Worm (Caenorhabditis elegans) whole organism, young adult: ENCODE data around the gene C18E9.5.

Experiments used
- B0019.2 ChIP-seq: fragments of 200-800 bp; sonication (Bioruptor generic); conservative IDR thresholded peaks from 2 replicates; pipeline ENCODE4 v1.3.6; 2022; ENCODE audit warnings: missing genetic modification reagents, missing genetic modification characterization, missing compliant biosample characterization
- C17E4.6 ChIP-seq: fragments of 200-800 bp; sonication (Bioruptor generic); IDR thresholded peaks from 2 replicates; pipeline ENCODE4 v1.3.6; 2022; ENCODE audit warnings: missing genetic modification reagents, missing genetic modification characterization, missing compliant biosample characterization
- F33H1.4 ChIP-seq: fragments of 200-800 bp; sonication (Bioruptor generic); IDR thresholded peaks from 2 replicates; pipeline ENCODE4 v1.3.6; 2022; ENCODE audit warnings: missing genetic modification reagents, missing genetic modification characterization, missing compliant biosample characterization
- F39B2.1 ChIP-seq: fragments of 200-800 bp; sonication (Bioruptor generic); IDR thresholded peaks from 2 replicates; pipeline ENCODE4 v1.3.6; 2022; ENCODE audit warnings: missing genetic modification reagents, missing genetic modification characterization, missing compliant biosample characterization
- K12H6.12 ChIP-seq: fragments of 200-800 bp; sonication (Bioruptor generic); optimal IDR thresholded peaks from 2 replicates; lab custom pipeline; 2018; ENCODE audit warnings: mild to moderate bottlenecking, missing genetic modification characterization, missing compliant biosample characterization
- Y79H2A.3 ChIP-seq: fragments of 200-800 bp; sonication (Bioruptor generic); conservative IDR thresholded peaks from 2 replicates; pipeline ENCODE4 v1.3.6; 2022; ENCODE audit warnings: missing genetic modification reagents, missing genetic modification characterization, missing compliant biosample characterization
- akir-1 ChIP-seq: fragments of 200-800 bp; sonication (Bioruptor generic); optimal IDR thresholded peaks from 2 replicates; lab custom pipeline; 2018; ENCODE audit warnings: mild to moderate bottlenecking, missing genetic modification characterization, moderate library complexity, missing compliant biosample characterization
- ama-1 ChIP-seq, 3 experiments: fragments of 150-350 bp in 1 of 3; sonication (generic microtip) in 2 of 3; optimal IDR thresholded peaks; 2 replicates each; lab custom pipeline; 2014 to 2018; ENCODE audit warnings: missing biosample characterization in 2 of 3, missing genetic modification characterization in 2 of 3, missing genetic modification reagents in 2 of 3
- aptf-3 ChIP-seq: fragments of 200-800 bp; sonication (Bioruptor generic); IDR thresholded peaks from 2 replicates; pipeline ENCODE4 v1.3.6; 2022; ENCODE audit warnings: missing genetic modification characterization, missing compliant biosample characterization
- atf-7 ChIP-seq: sonication (generic microtip); optimal IDR thresholded peaks from 2 replicates; lab custom pipeline; 2017; ENCODE audit warnings: mild to moderate bottlenecking, missing genetic modification characterization, missing compliant biosample characterization
- attf-5 ChIP-seq: fragments of 200-800 bp; sonication (Bioruptor generic); optimal IDR thresholded peaks from 2 replicates; lab custom pipeline; 2018; ENCODE audit warnings: mild to moderate bottlenecking, missing genetic modification characterization, missing compliant biosample characterization
- bed-2 ChIP-seq: fragments of 200-800 bp; sonication (Bioruptor generic); IDR thresholded peaks from 2 replicates; pipeline ENCODE4 v1.3.6; 2022; ENCODE audit warnings: missing genetic modification reagents, missing genetic modification characterization, missing compliant biosample characterization
- ceh-27 ChIP-seq: fragments of 200-800 bp; sonication (Bioruptor generic); optimal IDR thresholded peaks from 2 replicates; lab custom pipeline; 2018; ENCODE audit warnings: mild to moderate bottlenecking, missing genetic modification characterization, moderate library complexity, missing compliant biosample characterization
- chd-7 ChIP-seq: sonication (generic microtip); optimal IDR thresholded peaks from 2 replicates; lab custom pipeline; 2016; ENCODE audit warnings: mild to moderate bottlenecking, missing genetic modification characterization, moderate library complexity, missing compliant biosample characterization
- dox-1 ChIP-seq: fragments of 200-800 bp; sonication (Bioruptor generic); IDR thresholded peaks from 2 replicates; pipeline ENCODE4 v1.3.6; 2022; ENCODE audit warnings: missing genetic modification reagents, missing genetic modification characterization, missing compliant biosample characterization
- dpl-1 ChIP-seq: fragments of 150-350 bp; optimal IDR thresholded peaks from 2 replicates; lab custom pipeline; 2014; ENCODE audit warnings: missing biosample characterization, missing genetic modification reagents, missing genetic modification characterization
- egl-18 ChIP-seq: fragments of 200-800 bp; sonication (Bioruptor generic); IDR thresholded peaks from 2 replicates; pipeline ENCODE4 v1.3.6; 2022; ENCODE audit warnings: missing genetic modification reagents, missing genetic modification characterization, missing compliant biosample characterization
- egrh-3 ChIP-seq: fragments of 200-800 bp; sonication (Bioruptor generic); IDR thresholded peaks from 2 replicates; pipeline ENCODE4 v1.3.6; 2022; ENCODE audit warnings: missing genetic modification reagents, missing genetic modification characterization, missing compliant biosample characterization
- hmg-1.2 ChIP-seq: fragments of 200-800 bp; sonication (Bioruptor generic); IDR thresholded peaks from 2 replicates; pipeline ENCODE4 v1.3.6; 2022; ENCODE audit warnings: missing genetic modification reagents, missing genetic modification characterization, missing compliant biosample characterization
- hrde-1 ChIP-seq: sonication (generic microtip); optimal IDR thresholded peaks from 2 replicates; lab custom pipeline; 2016; ENCODE audit warnings: missing genetic modification characterization, mild to moderate bottlenecking, missing compliant biosample characterization, moderate library complexity, missing genotype, missing genetic modification reagents, borderline replicate concordance
- hsf-1 ChIP-seq: fragments of 200-800 bp; sonication (Bioruptor generic); IDR thresholded peaks from 2 replicates; pipeline ENCODE4 v1.3.6; 2022; ENCODE audit warnings: missing genetic modification reagents, missing genetic modification characterization, missing compliant biosample characterization
- let-526 ChIP-seq: fragments of 200-800 bp; sonication (Bioruptor generic); IDR thresholded peaks from 2 replicates; pipeline ENCODE4 v1.3.6; 2022; ENCODE audit warnings: missing genetic modification reagents, missing genetic modification characterization, missing compliant biosample characterization
- madf-10 ChIP-seq: sonication (generic microtip); optimal IDR thresholded peaks from 2 replicates; lab custom pipeline; 2016; ENCODE audit warnings: mild to moderate bottlenecking, missing genetic modification characterization, missing compliant biosample characterization
- mcd-1 ChIP-seq: fragments of 200-800 bp; sonication (Bioruptor generic); IDR thresholded peaks from 2 replicates; pipeline ENCODE4 v1.3.6; 2022; ENCODE audit warnings: missing genetic modification reagents, missing genetic modification characterization, missing compliant biosample characterization
- mxl-1 ChIP-seq: sonication (generic microtip); optimal IDR thresholded peaks from 2 replicates; lab custom pipeline; 2016; ENCODE audit warnings: missing genetic modification characterization, missing compliant biosample characterization
- nhr-80 ChIP-seq: sonication (generic microtip); optimal IDR thresholded peaks from 2 replicates; lab custom pipeline; 2016; ENCODE audit warnings: missing genetic modification characterization, missing compliant biosample characterization
- nhr-90 ChIP-seq: sonication (generic microtip); optimal IDR thresholded peaks from 2 replicates; lab custom pipeline; 2016; ENCODE audit warnings: missing genotype, mild to moderate bottlenecking, missing genetic modification characterization, missing compliant biosample characterization
- pha-4 ChIP-seq: fragments of 150-350 bp; sonication (generic microtip); optimal IDR thresholded peaks from 2 replicates; lab custom pipeline; 2014; ENCODE audit warnings: missing biosample characterization, missing genetic modification reagents, missing genetic modification characterization
- sea-2 ChIP-seq: fragments of 200-800 bp; sonication (Bioruptor generic); IDR thresholded peaks from 2 replicates; pipeline ENCODE4 v1.3.6; 2022; ENCODE audit warnings: missing genetic modification characterization, missing compliant biosample characterization
- snpc-4 ChIP-seq, 5 experiments: fragments of 150-350 bp in 1 of 5; sonication (generic microtip) in 4 of 5; optimal IDR thresholded peaks; 2 replicates each; lab custom pipeline; 2014 to 2018; ENCODE audit warnings: missing genetic modification characterization in 5 of 5, missing biosample characterization in 3 of 5, antibody characterized with exemption in 2 of 5, mild to moderate bottlenecking in 2 of 5, missing compliant biosample characterization in 2 of 5, missing genotype in 2 of 5, moderate library complexity in 2 of 5, missing genetic modification reagents in 1 of 5
- somi-1 ChIP-seq: fragments of 200-800 bp; sonication (Bioruptor generic); optimal IDR thresholded peaks from 2 replicates; lab custom pipeline; 2018; ENCODE audit warnings: mild to moderate bottlenecking, missing genetic modification characterization, missing compliant biosample characterization
- tbx-9 ChIP-seq: sonication (generic microtip); optimal IDR thresholded peaks from 2 replicates; lab custom pipeline; 2016; ENCODE audit warnings: borderline replicate concordance, missing genetic modification characterization, inconsistent platforms, missing compliant biosample characterization
- tlf-1 ChIP-seq: fragments of 200-800 bp; sonication (Bioruptor generic); optimal IDR thresholded peaks from 2 replicates; lab custom pipeline; 2018; ENCODE audit warnings: mild to moderate bottlenecking, missing genetic modification characterization, missing compliant biosample characterization
- unc-130 ChIP-seq: sonication (generic microtip); optimal IDR thresholded peaks from 2 replicates; lab custom pipeline; 2016; ENCODE audit warnings: missing genetic modification reagents, missing genetic modification characterization, missing compliant biosample characterization
- unc-62 ChIP-seq: fragments of 150-350 bp; optimal IDR thresholded peaks from 2 replicates; lab custom pipeline; 2014; ENCODE audit warnings: missing biosample characterization, missing genetic modification reagents, missing genetic modification characterization
- zfh-2 ChIP-seq: fragments of 200-800 bp; sonication (Bioruptor generic); conservative IDR thresholded peaks from 2 replicates; pipeline ENCODE4 v1.3.6; 2022; ENCODE audit warnings: missing genetic modification reagents, missing genetic modification characterization, missing compliant biosample characterization
- ztf-28 ChIP-seq: fragments of 200-800 bp; sonication (Bioruptor generic); IDR thresholded peaks from 2 replicates; pipeline ENCODE4 v1.3.6; 2022; ENCODE audit warnings: missing genetic modification reagents, missing genetic modification characterization, missing compliant biosample characterization
- ztf-6 ChIP-seq: fragments of 200-800 bp; sonication (Bioruptor generic); IDR thresholded peaks from 2 replicates; pipeline ENCODE4 v1.3.6; 2022; ENCODE audit warnings: missing genetic modification reagents, missing genetic modification characterization, missing compliant biosample characterization

C18E9.5 gene

ce11 chrII:9013341-9013740, 43.6 kb downstream of the C18E9.5 start:
- TF ChIP-seq sea-2 (no peak), chd-7 (tag; lab: Kevin White, UChicago) (peak; percentile 36), mcd-1 (GFP tag; lab: Robert Waterston, UW) (0 out of 2 replicates have a peak, but pooled peaks have one; percentile 40), ztf-6 (GFP tag; lab: Robert Waterston, UW) (0 out of 2 replicates have a peak, but pooled peaks have one; percentile 4), hmg-1.2 (GFP tag; lab: Robert Waterston, UW) (0 out of 2 replicates have a peak, but pooled peaks have one; percentile 19), F39B2.1 (GFP tag; lab: Robert Waterston, UW) (no peak), egrh-3 (GFP tag; lab: Robert Waterston, UW) (peak; percentile 38; the same call in 1 of the 2 replicates), zfh-2 (peak; percentile 93), K12H6.12 (tag; lab: Kevin White, UChicago) (peak; percentile 55), dpl-1 (GFP tag; lab: Kevin White, UChicago) (no peak), Y79H2A.3 (GFP tag; lab: Robert Waterston, UW) (no peak), dox-1 (GFP tag; lab: Robert Waterston, UW) (peak; percentile 41; the same call in 1 of the 2 replicates), ceh-27 (GFP tag; lab: Kevin White, UChicago) (peak; percentile 31)

ce11 chrII:9014188-9014587, 44.4 kb downstream of the C18E9.5 start:
- TF ChIP-seq C17E4.6 (no peak), tlf-1 (GFP tag; lab: Kevin White, UChicago) (no peak), F33H1.4 (GFP tag; lab: Robert Waterston, UW) (no peak), pha-4 (no peak), aptf-3 (GFP tag; lab: Robert Waterston, UW) (no peak), somi-1 (GFP tag; lab: Kevin White, UChicago) (no peak), mxl-1 (tag; lab: Kevin White, UChicago) (no peak), tbx-9 (no peak), egl-18 (GFP tag; lab: Robert Waterston, UW) (no peak), unc-130 (GFP tag; lab: Kevin White, UChicago) (no peak), ztf-28 (GFP tag; lab: Robert Waterston, UW) (no peak), akir-1 (no peak), unc-62 (GFP tag; lab: Kevin White, UChicago) (no peak)

ce11 chrII:9014877-9015505, 45.2 kb downstream of the C18E9.5 start:
- TF ChIP-seq dox-1 (GFP tag; lab: Robert Waterston, UW) (0 out of 2 replicates have a peak, but pooled peaks have one; percentile 9), snpc-4 (GFP tag; optimal IDR thresholded peaks at IDR 0.05; lab: Kevin White, UChicago) (no peak), snpc-4 (tag; optimal IDR thresholded peaks at IDR 0.05; lab: Kevin White, UChicago) (no peak)

- TF ChIP-seq dpl-1 (GFP tag; lab: Kevin White, UChicago): no peak
- TF ChIP-seq B0019.2: no peak
Observed at ce11 chrII:9017628-9018027, 47.8 kb downstream of the C18E9.5 start.

DNA sequence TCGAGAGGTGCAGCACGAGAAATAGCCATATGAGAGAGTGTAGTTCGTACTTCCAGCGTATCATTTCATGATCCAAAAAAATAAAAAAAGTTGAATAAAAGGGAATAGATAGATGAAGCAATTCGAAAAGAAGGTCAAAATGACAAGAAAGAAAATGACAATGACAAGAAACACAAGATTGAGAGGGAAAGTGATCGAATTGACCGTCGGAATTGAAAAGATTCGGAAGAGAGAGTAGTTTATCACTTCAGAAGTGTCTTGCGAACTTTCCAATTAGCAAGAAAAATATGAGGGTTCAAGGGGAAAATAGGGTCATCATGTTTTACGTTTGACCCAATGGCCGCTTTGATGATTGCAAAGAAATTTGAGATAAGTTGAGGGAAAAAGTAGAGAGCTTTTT, 49.9 kb downstream of the C18E9.5 start, which contains the start of gene dep-1:
Gene dep-1, minus strand, starts transcription at position 95 of the 400 bp plus-strand sequence.
- TF ChIP-seq nhr-80 (no peak), hsf-1 (no peak), nhr-90 (tag; lab: Kevin White, UChicago) (no peak), bed-2 (GFP tag; lab: Robert Waterston, UW) (no peak), hrde-1 (tag; lab: Kevin White, UChicago) (no peak), egrh-3 (GFP tag; lab: Robert Waterston, UW) (no peak), attf-5 (GFP tag; lab: Kevin White, UChicago) (no peak), sea-2 (no peak), atf-7 (tag; lab: Kevin White, UChicago) (no peak), let-526 (GFP tag; lab: Robert Waterston, UW) (no peak), madf-10 (tag; lab: Kevin White, UChicago) (no peak), F33H1.4 (GFP tag; lab: Robert Waterston, UW) (no peak), F39B2.1 (GFP tag; lab: Robert Waterston, UW) (no peak), ama-1 (optimal IDR thresholded peaks at IDR 0.05; lab: Kevin White, UChicago) (no peak), ama-1 (GFP tag; optimal IDR thresholded peaks at IDR 0.05; lab: Kevin White, UChicago) (no peak)
